Fruit fly (Drosophila melanogaster) whole organism, wandering third instar larva: Measurements from ENCODE around the gene CG15382.

Experiments
- Abd-B ChIP-seq: fragments of >200 bp; optimal IDR thresholded peaks from 2 replicates; lab custom pipeline; 2017; ENCODE audit warnings: missing biosample characterization, missing genetic modification characterization
- CG32264 ChIP-seq: fragments of 200-800 bp; sonication (Bioruptor generic); optimal IDR thresholded peaks from 2 replicates; lab custom pipeline; 2016; ENCODE audit warnings: missing biosample characterization, missing genetic modification characterization
- CG9705 ChIP-seq: fragments of 200-800 bp; sonication (Bioruptor generic); optimal IDR thresholded peaks from 2 replicates; lab custom pipeline; 2018; ENCODE audit warnings: missing biosample characterization, mild to moderate bottlenecking, missing genetic modification characterization
- CrebA ChIP-seq: fragments of 200-800 bp; sonication (Bioruptor generic); optimal IDR thresholded peaks from 2 replicates; lab custom pipeline; 2016; ENCODE audit warnings: missing biosample characterization, mild to moderate bottlenecking, missing genetic modification characterization, borderline replicate concordance
- Dfd ChIP-seq: fragments of >200 bp; optimal IDR thresholded peaks from 2 replicates; lab custom pipeline; 2017; ENCODE audit warnings: missing biosample characterization, missing genetic modification characterization
- Dif ChIP-seq: fragments of 200-275, 200-300 bp; sonication (Bioruptor generic); optimal IDR thresholded peaks from 2 replicates; lab custom pipeline; 2018; ENCODE audit warnings: missing biosample characterization, missing genetic modification characterization; ENCODE audit not compliant: partially characterized antibody
- GATAd ChIP-seq: sonication (Bioruptor generic); optimal IDR thresholded peaks from 2 replicates; lab custom pipeline; 2016; ENCODE audit warnings: missing biosample characterization, missing genetic modification characterization
- HLH106 ChIP-seq: fragments of 200-800 bp; optimal IDR thresholded peaks from 3 replicates; lab custom pipeline; 2019; ENCODE audit warnings: missing biosample characterization, mild to moderate bottlenecking, missing genetic modification characterization, moderate library complexity
- Hnf4 ChIP-seq: fragments of 200-800 bp; sonication (Bioruptor generic); optimal IDR thresholded peaks from 2 replicates; lab custom pipeline; 2016; ENCODE audit warnings: missing biosample characterization, mild to moderate bottlenecking, missing genetic modification characterization
- Hr83 ChIP-seq: fragments of 200-300 bp; sonication (Bioruptor generic); optimal IDR thresholded peaks from 2 replicates; lab custom pipeline; 2016; ENCODE audit warnings: missing biosample characterization, mild to moderate bottlenecking, missing genetic modification characterization, moderate library complexity; ENCODE audit not compliant: poor library complexity, severe bottlenecking
- Myc ChIP-seq: fragments of >200 bp; optimal IDR thresholded peaks from 2 replicates; lab custom pipeline; 2017
- OdsH ChIP-seq: fragments of 200-800 bp; sonication (Bioruptor generic); optimal IDR thresholded peaks from 2 replicates; lab custom pipeline; 2016; ENCODE audit warnings: missing biosample characterization, mild to moderate bottlenecking, missing genetic modification characterization
- Rel ChIP-seq, 2 experiments: fragments of 200-800 bp; sonication (Bioruptor generic) in 1 of 2; optimal IDR thresholded peaks; 2 replicates in 1 of 2; 3 replicates in 1 of 2; lab custom pipeline; 2016 to 2019; ENCODE audit warnings: mild to moderate bottlenecking in 2 of 2, missing biosample characterization in 2 of 2, missing genetic modification characterization in 2 of 2, moderate library complexity in 1 of 2
- Sp1 ChIP-seq: fragments of 200-800 bp; sonication (Bioruptor generic); optimal IDR thresholded peaks from 3 replicates; lab custom pipeline; 2019; ENCODE audit warnings: missing biosample characterization, mild to moderate bottlenecking, missing genetic modification characterization, moderate library complexity
- Vsx2 ChIP-seq: fragments of 200-300, 225-300 bp; sonication (Bioruptor generic); optimal IDR thresholded peaks from 2 replicates; lab custom pipeline; 2018; ENCODE audit warnings: missing biosample characterization, missing genetic modification characterization; ENCODE audit not compliant: partially characterized antibody
- br ChIP-seq: fragments of 200-800 bp; sonication (Bioruptor generic); optimal IDR thresholded peaks from 2 replicates; lab custom pipeline; 2016; ENCODE audit warnings: missing biosample characterization, missing genetic modification characterization
- dl ChIP-seq, 2 experiments: fragments of 175-275, 200-275 bp in 1 of 2; fragments of 200-275 bp in 1 of 2; sonication (Bioruptor generic); optimal IDR thresholded peaks; lab custom pipeline; 2018; ENCODE audit warnings: mild to moderate bottlenecking in 2 of 2, missing biosample characterization in 2 of 2, missing genetic modification characterization in 2 of 2, moderate library complexity in 2 of 2; ENCODE audit not compliant: partially characterized antibody in 2 of 2, insufficient read depth in 1 of 2
- dmrt93B ChIP-seq: fragments of 200-800 bp; sonication (Bioruptor generic); optimal IDR thresholded peaks from 2 replicates; lab custom pipeline; 2018; ENCODE audit warnings: missing biosample characterization, mild to moderate bottlenecking, missing genetic modification characterization
- ey ChIP-seq: fragments of 200-800 bp; sonication (Bioruptor generic); optimal IDR thresholded peaks from 2 replicates; lab custom pipeline; 2016; ENCODE audit warnings: missing biosample characterization, missing genetic modification characterization
- foxo ChIP-seq, 2 experiments: fragments of 200-800 bp; sonication (Bioruptor generic); optimal IDR thresholded peaks; 2 replicates in 1 of 2; 3 replicates in 1 of 2; lab custom pipeline; 2016 to 2017; ENCODE audit warnings: missing biosample characterization in 2 of 2, missing genetic modification characterization in 2 of 2
- fru ChIP-seq: fragments of 200-800 bp; sonication (Bioruptor generic); optimal IDR thresholded peaks from 3 replicates; lab custom pipeline; 2016; ENCODE audit warnings: missing biosample characterization, mild to moderate bottlenecking, missing genetic modification characterization
- h ChIP-seq: fragments of 200-800 bp; sonication (Bioruptor generic); optimal IDR thresholded peaks from 3 replicates; lab custom pipeline; 2016; ENCODE audit warnings: missing biosample characterization, mild to moderate bottlenecking, missing genetic modification characterization
- jim ChIP-seq: fragments of 175-275, 200-325 bp; sonication (Bioruptor generic); optimal IDR thresholded peaks from 2 replicates; lab custom pipeline; 2016; ENCODE audit warnings: missing biosample characterization, mild to moderate bottlenecking, missing genetic modification characterization
- pan ChIP-seq: fragments of >200 bp; optimal IDR thresholded peaks from 2 replicates; lab custom pipeline; 2017
- psq ChIP-seq: fragments of 200-800 bp; sonication (Bioruptor generic); optimal IDR thresholded peaks from 3 replicates; lab custom pipeline; 2017; ENCODE audit warnings: missing biosample characterization, mild to moderate bottlenecking, missing genetic modification characterization, moderate library complexity
- rgr ChIP-seq: fragments of 200-800 bp; sonication (Bioruptor generic); optimal IDR thresholded peaks from 3 replicates; lab custom pipeline; 2016; ENCODE audit warnings: missing biosample characterization, mild to moderate bottlenecking, missing genetic modification characterization
- sage ChIP-seq: fragments of 200-800 bp; sonication (Bioruptor generic); optimal IDR thresholded peaks from 2 replicates; lab custom pipeline; 2016; ENCODE audit warnings: missing biosample characterization, mild to moderate bottlenecking, missing genetic modification characterization
- sv ChIP-seq: fragments of 200-800 bp; sonication (Bioruptor generic); optimal IDR thresholded peaks from 3 replicates; lab custom pipeline; 2016; ENCODE audit warnings: missing biosample characterization, missing genetic modification characterization
- usp ChIP-seq: fragments of >200 bp; optimal IDR thresholded peaks from 2 replicates; lab custom pipeline; 2017; ENCODE audit warnings: missing biosample characterization, missing genetic modification characterization
- woc ChIP-seq: sonication (Bioruptor generic); optimal IDR thresholded peaks from 2 replicates; lab custom pipeline; 2016; ENCODE audit warnings: missing biosample characterization, mild to moderate bottlenecking, missing genetic modification characterization

Gene CG15382

dm6 chr2L:2191404-2191803 is 35.9 kb downstream of the CG15382 start:
- no peak for TF ChIP-seq sv (GFP tag; lab: Kevin White, UChicago)

- no peak for TF ChIP-seq Rel (GFP tag; optimal IDR thresholded peaks at IDR 0.05; lab: Kevin White, UChicago)
- TF ChIP-seq Rel (tag; optimal IDR thresholded peaks at IDR 0.05; lab: Kevin White, UChicago) = peak; percentile 30
- no peak for TF ChIP-seq Abd-B (GFP tag; lab: Kevin White, UChicago)
- TF ChIP-seq pan (lab: Kevin White, UChicago) = no peak
- TF ChIP-seq Dif (GFP tag; lab: Kevin White, UChicago) = peak; percentile 89
- TF ChIP-seq Vsx2 (GFP tag; lab: Kevin White, UChicago) = peak; percentile 98
- TF ChIP-seq dl (GFP tag; optimal IDR thresholded peaks at IDR 0.05; lab: Kevin White, UChicago; ENCODE audit: insufficient read depth in 1 of 2, partially characterized antibody in 2 of 2) = peak in 1 of 2 experiments; percentile 58
- no peak for TF ChIP-seq jim (GFP tag; lab: Kevin White, UChicago)
- TF ChIP-seq Myc (lab: Kevin White, UChicago) = no peak
These were observed 36.6 kb downstream of the CG15382 start, which contains the start of gene CG10874 for dm6 chr2L:2192123-2192601. Gene CG10874 (minus strand): TSS chr2L:2192386.

- TF ChIP-seq br (peak; percentile 9), usp (GFP tag; lab: Kevin White, UChicago) (no peak), jim (GFP tag; lab: Kevin White, UChicago) (no peak), dl (GFP tag; optimal IDR thresholded peaks at IDR 0.05; lab: Kevin White, UChicago; ENCODE audit: insufficient read depth in 1 of 2, partially characterized antibody in 2 of 2) (peak; percentile 40 to 86), fru (GFP tag; lab: Kevin White, UChicago) (peak; percentile 23), CG9705 (GFP tag; lab: Kevin White, UChicago) (peak; percentile 32), Sp1 (GFP tag; lab: Kevin White, UChicago) (peak; percentile 51), rgr (GFP tag; lab: Kevin White, UChicago) (peak; percentile 44), woc (GFP tag; lab: Kevin White, UChicago) (no peak), Dif (GFP tag; lab: Kevin White, UChicago) (peak; percentile 90), ey (no peak), OdsH (GFP tag; lab: Kevin White, UChicago) (peak; percentile 46), HLH106 (peak; percentile 55), Myc (lab: Kevin White, UChicago) (peak; percentile 44), h (GFP tag; lab: Kevin White, UChicago) (peak; percentile 83), Rel (GFP tag; optimal IDR thresholded peaks at IDR 0.05; lab: Kevin White, UChicago) (no peak), Rel (tag; optimal IDR thresholded peaks at IDR 0.05; lab: Kevin White, UChicago) (peak; percentile 95), Dfd (no peak), Hnf4 (GFP tag; lab: Kevin White, UChicago) (no peak), foxo (GFP tag; optimal IDR thresholded peaks at IDR 0.05; lab: Kevin White, UChicago) (peak; percentile 1 to 13), Vsx2 (GFP tag; lab: Kevin White, UChicago) (peak; percentile 94), dmrt93B (GFP tag; lab: Kevin White, UChicago) (peak; percentile 18), CG32264 (no peak), CrebA (peak; percentile 76), Hr83 (GFP tag; lab: Kevin White, UChicago) (peak; percentile 55), sv (GFP tag; lab: Kevin White, UChicago) (no peak), psq (peak; percentile 13)
- TF ChIP-seq, all 38 proteins: peak for 18
These were observed 37.8 kb downstream of the CG15382 start for dm6 chr2L:2193357-2193780.

- TF ChIP-seq Dif (GFP tag; lab: Kevin White, UChicago) (peak; percentile 67), Rel (GFP tag; optimal IDR thresholded peaks at IDR 0.05; lab: Kevin White, UChicago) (no peak), Rel (tag; optimal IDR thresholded peaks at IDR 0.05; lab: Kevin White, UChicago) (peak; percentile 30), h (GFP tag; lab: Kevin White, UChicago) (peak; percentile 2), pan (lab: Kevin White, UChicago) (no peak), ey (no peak), Abd-B (GFP tag; lab: Kevin White, UChicago) (no peak), Vsx2 (GFP tag; lab: Kevin White, UChicago) (peak; percentile 32), sv (GFP tag; lab: Kevin White, UChicago) (no peak), foxo (GFP tag; optimal IDR thresholded peaks at IDR 0.05; lab: Kevin White, UChicago) (no peak), sage (GFP tag; lab: Kevin White, UChicago) (peak; percentile 4), GATAd (GFP tag; lab: Kevin White, UChicago) (no peak)
These were observed 38.8 kb downstream of the CG15382 start for dm6 chr2L:2194305-2194828.
